Fruit fly (Drosophila melanogaster) whole organism, prepupa: Measurements from ENCODE around the gene CG12155.

Experiments
- Blimp-1 ChIP-seq: fragments of 200-800 bp; sonication (Bioruptor generic); optimal IDR thresholded peaks from 3 replicates; lab custom pipeline; 2017; ENCODE audit warnings: missing biosample characterization, missing genetic modification characterization, mild to moderate bottlenecking, moderate library complexity, missing genetic modification reagents
- CG10631 ChIP-seq: fragments of 200-800 bp; sonication (Bioruptor generic); optimal IDR thresholded peaks from 2 replicates; lab custom pipeline; 2016; ENCODE audit warnings: missing biosample characterization, missing genetic modification characterization
- CG11762 ChIP-seq: fragments of 200-800 bp; sonication (Bioruptor generic); optimal IDR thresholded peaks from 3 replicates; lab custom pipeline; 2016; ENCODE audit warnings: missing biosample characterization, missing genetic modification characterization; ENCODE audit not compliant: insufficient read depth
- CG15336 ChIP-seq: fragments of 200-800 bp; sonication (Bioruptor generic); IDR thresholded peaks from 2 replicates; pipeline ENCODE4 v1.3.6; 2022; ENCODE audit warnings: missing biosample characterization, missing genetic modification characterization
- CG16779 ChIP-seq: fragments of 200-800 bp; sonication (Bioruptor generic); optimal IDR thresholded peaks from 3 replicates; lab custom pipeline; 2017; ENCODE audit warnings: missing biosample characterization, mild to moderate bottlenecking, missing genetic modification characterization
- CG31627 ChIP-seq: fragments of 200-800 bp; sonication (Bioruptor generic); optimal IDR thresholded peaks from 3 replicates; lab custom pipeline; 2016; ENCODE audit warnings: missing biosample characterization, missing genetic modification characterization
- CG34406 ChIP-seq: fragments of 200-800 bp; sonication (Bioruptor generic); optimal IDR thresholded peaks from 3 replicates; lab custom pipeline; 2016; ENCODE audit warnings: missing biosample characterization, missing genetic modification characterization
- CG3919 ChIP-seq: fragments of 200-800 bp; sonication (Bioruptor generic); optimal IDR thresholded peaks from 3 replicates; lab custom pipeline; 2016; ENCODE audit warnings: missing biosample characterization, missing genetic modification characterization
- CG6163 ChIP-seq: fragments of 200-800 bp; sonication (Bioruptor generic); IDR thresholded peaks from 3 replicates; pipeline ENCODE4 v1.3.6; 2022; ENCODE audit warnings: missing biosample characterization, missing genetic modification characterization
- CG6276 ChIP-seq: fragments of 200-800 bp; sonication (Bioruptor generic); optimal IDR thresholded peaks from 2 replicates; lab custom pipeline; 2017; ENCODE audit warnings: missing biosample characterization, mild to moderate bottlenecking, missing genetic modification characterization
- CG6808 ChIP-seq: fragments of 200-800 bp; sonication (Bioruptor generic); optimal IDR thresholded peaks from 3 replicates; lab custom pipeline; 2017; ENCODE audit warnings: missing biosample characterization, missing genetic modification characterization, mild to moderate bottlenecking, moderate library complexity, missing genetic modification reagents
- CG7368 ChIP-seq: fragments of 200-800 bp; sonication (Bioruptor generic); optimal IDR thresholded peaks from 3 replicates; lab custom pipeline; 2016; ENCODE audit warnings: missing biosample characterization, missing genetic modification characterization
- CG8119 ChIP-seq: fragments of 200-800 bp; sonication (Bioruptor generic); IDR thresholded peaks from 3 replicates; pipeline ENCODE4 v1.3.6; 2022; ENCODE audit warnings: missing biosample characterization, missing genetic modification characterization
- CG8319 ChIP-seq: fragments of 200-800 bp; sonication (Bioruptor generic); optimal IDR thresholded peaks from 3 replicates; lab custom pipeline; 2016; ENCODE audit warnings: missing biosample characterization, missing genetic modification characterization
- CG9139 ChIP-seq: fragments of 200-800 bp; sonication (Bioruptor generic); optimal IDR thresholded peaks from 3 replicates; lab custom pipeline; 2017; ENCODE audit warnings: missing biosample characterization, mild to moderate bottlenecking, missing genetic modification characterization
- Eip78C ChIP-seq: fragments of 200-800 bp; sonication (Bioruptor generic); peaks from one replicate; lab custom pipeline; 2016; ENCODE audit warnings: missing biosample characterization, missing genetic modification characterization
- Eip93F ChIP-seq: fragments of 200-800 bp; sonication (Bioruptor generic); optimal IDR thresholded peaks from 2 replicates; lab custom pipeline; 2016; ENCODE audit warnings: missing biosample characterization, mild to moderate bottlenecking, missing genetic modification characterization
- Ets21C ChIP-seq: fragments of 200-800 bp; sonication (Bioruptor generic); optimal IDR thresholded peaks from 3 replicates; lab custom pipeline; 2016; ENCODE audit warnings: missing biosample characterization, missing genetic modification characterization
- Hr38 ChIP-seq: sonication (Bioruptor generic); optimal IDR thresholded peaks from 2 replicates; lab custom pipeline; 2016; ENCODE audit warnings: missing biosample characterization, missing genetic modification characterization
- Hr39 ChIP-seq: fragments of 200-800 bp; sonication (Bioruptor generic); optimal IDR thresholded peaks from 2 replicates; lab custom pipeline; 2016; ENCODE audit warnings: missing biosample characterization, missing genetic modification characterization
- Hr4 ChIP-seq: fragments of 200-800 bp; sonication (Bioruptor generic); optimal IDR thresholded peaks from 3 replicates; lab custom pipeline; 2016; ENCODE audit warnings: missing biosample characterization, missing genetic modification characterization
- Lpt ChIP-seq: fragments of 200-800 bp; sonication (Bioruptor generic); optimal IDR thresholded peaks from 3 replicates; lab custom pipeline; 2016; ENCODE audit warnings: missing biosample characterization, missing genetic modification characterization
- OdsH ChIP-seq: fragments of 200-800 bp; sonication (Bioruptor generic); optimal IDR thresholded peaks from 3 replicates; lab custom pipeline; 2016; ENCODE audit warnings: missing biosample characterization, missing genetic modification characterization
- Smox ChIP-seq: fragments of 200-800 bp; sonication (Bioruptor generic); optimal IDR thresholded peaks from 3 replicates; lab custom pipeline; 2016; ENCODE audit warnings: missing biosample characterization, missing genetic modification characterization
- Sox102F ChIP-seq: fragments of 200-800 bp; sonication (Bioruptor generic); optimal IDR thresholded peaks from 2 replicates; lab custom pipeline; 2016; ENCODE audit warnings: missing biosample characterization, mild to moderate bottlenecking, missing genetic modification characterization
- Sox14 ChIP-seq: fragments of 200-800 bp; sonication (Bioruptor generic); optimal IDR thresholded peaks from 3 replicates; lab custom pipeline; 2016; ENCODE audit warnings: missing biosample characterization, missing genetic modification characterization
- Sox15 ChIP-seq: fragments of 200-800 bp; sonication (Bioruptor generic); optimal IDR thresholded peaks from 3 replicates; lab custom pipeline; 2016; ENCODE audit warnings: missing biosample characterization, missing genetic modification characterization
- acj6 ChIP-seq: fragments of 200-800 bp; sonication (Bioruptor generic); optimal IDR thresholded peaks from 3 replicates; lab custom pipeline; 2016; ENCODE audit warnings: missing biosample characterization, missing genetic modification characterization
- cyc ChIP-seq: fragments of 200-800 bp; sonication (Bioruptor generic); optimal IDR thresholded peaks from 3 replicates; lab custom pipeline; 2016; ENCODE audit warnings: missing biosample characterization, missing genetic modification characterization
- dac ChIP-seq: fragments of 200-800 bp; sonication (Bioruptor generic); optimal IDR thresholded peaks from 2 replicates; lab custom pipeline; 2017; ENCODE audit warnings: missing biosample characterization, mild to moderate bottlenecking, missing genetic modification characterization
- dsx ChIP-seq: fragments of 200-800 bp; optimal IDR thresholded peaks from 3 replicates; lab custom pipeline; 2019; ENCODE audit warnings: missing biosample characterization, mild to moderate bottlenecking, missing genetic modification characterization, moderate library complexity; ENCODE audit not compliant: poor library complexity, severe bottlenecking
- eg ChIP-seq: fragments of 200-800 bp; sonication (Bioruptor generic); IDR thresholded peaks from 3 replicates; pipeline ENCODE4 v1.3.6; 2022; ENCODE audit warnings: missing biosample characterization, missing genetic modification characterization
- esn ChIP-seq: fragments of 200-800 bp; sonication (Bioruptor generic); optimal IDR thresholded peaks from 2 replicates; lab custom pipeline; 2016; ENCODE audit warnings: missing biosample characterization, mild to moderate bottlenecking, missing genetic modification characterization, moderate library complexity
- fd59A ChIP-seq: fragments of 200-800 bp; sonication (Bioruptor generic); optimal IDR thresholded peaks from 2 replicates; lab custom pipeline; 2017; ENCODE audit warnings: missing biosample characterization, mild to moderate bottlenecking, missing genetic modification characterization, missing genetic modification reagents
- fd85E ChIP-seq: fragments of 200-800 bp; sonication (Bioruptor generic); optimal IDR thresholded peaks from 3 replicates; lab custom pipeline; 2016; ENCODE audit warnings: missing biosample characterization, missing genetic modification characterization
- fkh ChIP-seq: fragments of 200-800 bp; sonication (Bioruptor generic); optimal IDR thresholded peaks from 3 replicates; lab custom pipeline; 2017; ENCODE audit warnings: missing biosample characterization, mild to moderate bottlenecking, missing genetic modification characterization, moderate library complexity
- lz ChIP-seq: fragments of 200-800 bp; sonication (Bioruptor generic); optimal IDR thresholded peaks from 3 replicates; lab custom pipeline; 2016; ENCODE audit warnings: missing biosample characterization, missing genetic modification characterization
- net ChIP-seq: fragments of 200-800 bp; sonication (Bioruptor generic); optimal IDR thresholded peaks from 3 replicates; lab custom pipeline; 2016; ENCODE audit warnings: missing biosample characterization, missing genetic modification characterization
- pdm3 ChIP-seq: fragments of 200-800 bp; sonication (Bioruptor generic); optimal IDR thresholded peaks from 3 replicates; lab custom pipeline; 2016; ENCODE audit warnings: missing biosample characterization, missing genetic modification characterization
- spab ChIP-seq: fragments of 200-800 bp; sonication (Bioruptor generic); optimal IDR thresholded peaks from 2 replicates; lab custom pipeline; 2017; ENCODE audit warnings: missing biosample characterization, mild to moderate bottlenecking, missing genetic modification characterization, missing genetic modification reagents
- ss ChIP-seq, 2 experiments: fragments of 200-800 bp; sonication (Bioruptor generic); optimal IDR thresholded peaks; 2 replicates in 1 of 2; 3 replicates in 1 of 2; lab custom pipeline; 2017 to 2018; ENCODE audit warnings: mild to moderate bottlenecking in 2 of 2, missing biosample characterization in 2 of 2, missing genetic modification characterization in 2 of 2, moderate library complexity in 1 of 2
- svp ChIP-seq: fragments of 200-800 bp; sonication (Bioruptor generic); peaks from one replicate; lab custom pipeline; 2016; ENCODE audit warnings: missing biosample characterization, missing genetic modification characterization
- vri ChIP-seq: fragments of 200-800 bp; sonication (Bioruptor generic); optimal IDR thresholded peaks from 3 replicates; lab custom pipeline; 2016; ENCODE audit warnings: missing biosample characterization, mild to moderate bottlenecking, missing genetic modification characterization

Gene CG12155

DNA sequence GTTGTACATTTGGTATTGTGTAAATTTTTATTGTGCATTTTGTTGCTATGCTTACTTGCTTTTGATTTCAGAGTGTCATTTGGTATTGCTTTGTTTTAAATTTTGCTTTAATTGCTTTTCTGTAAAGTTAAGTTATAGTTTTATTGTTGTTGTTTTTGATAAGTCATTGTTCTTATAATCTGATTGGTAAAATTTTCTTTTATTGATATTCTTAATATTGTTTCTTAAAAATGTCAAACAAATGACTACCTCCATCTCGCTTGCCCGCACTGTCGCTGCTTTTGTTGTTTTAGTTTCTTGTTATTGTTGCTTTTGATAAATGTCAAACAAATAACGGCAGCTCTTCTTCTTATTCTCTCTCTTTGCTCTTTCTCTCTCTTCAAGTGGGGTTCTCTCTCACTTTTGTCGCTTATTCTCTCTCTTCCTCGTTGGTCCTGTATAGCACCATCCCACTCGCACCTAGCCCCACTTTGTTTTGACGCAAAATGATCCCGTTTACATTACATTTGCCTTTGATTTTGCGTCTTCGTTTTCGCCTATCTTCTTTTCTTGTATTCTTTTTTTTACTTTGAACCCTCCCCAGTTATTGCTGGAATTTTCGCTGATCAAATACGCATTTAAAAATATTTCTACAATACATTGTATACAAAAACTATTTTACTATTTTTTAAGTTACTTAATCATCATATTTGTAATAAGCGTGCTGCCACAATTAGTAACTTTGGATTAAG, 18.7 kb upstream of the CG12155 start (continued):
- no peak for TF ChIP-seq CG11762
- TF ChIP-seq CG8319 (GFP tag; lab: Kevin White, UChicago), result no peak
- no peak for TF ChIP-seq Sox15 (GFP tag; lab: Kevin White, UChicago)
- TF ChIP-seq CG7368 (GFP tag; lab: Kevin White, UChicago), result no peak
- TF ChIP-seq CG10631, result no peak
- no peak for TF ChIP-seq Eip93F (GFP tag; lab: Kevin White, UChicago)
- no peak for TF ChIP-seq acj6
- TF ChIP-seq Sox102F (GFP tag; lab: Kevin White, UChicago), result no peak
- TF ChIP-seq Hr38 (GFP tag; lab: Kevin White, UChicago), result no peak
- TF ChIP-seq CG15336 (GFP tag; lab: Robert Waterston, UW), result peak; percentile 23; the same call in 1 of the 2 replicates
- TF ChIP-seq Hr4 (GFP tag; lab: Kevin White, UChicago), result no peak
- no peak for TF ChIP-seq Ets21C (GFP tag; lab: Kevin White, UChicago)
- no peak for TF ChIP-seq Smox (GFP tag; lab: Kevin White, UChicago)
- no peak for TF ChIP-seq fd59A
- no peak for TF ChIP-seq spab (GFP tag; lab: Kevin White, UChicago)
- no peak for TF ChIP-seq Hr39 (GFP tag; lab: Kevin White, UChicago)
- no peak for TF ChIP-seq lz (GFP tag; lab: Kevin White, UChicago)
- no peak for TF ChIP-seq Sox14
- TF ChIP-seq ss (GFP tag; optimal IDR thresholded peaks at IDR 0.05; lab: Kevin White, UChicago), result peak in 1 of 2 experiments; percentile 26
- no peak for TF ChIP-seq CG3919 (GFP tag; lab: Kevin White, UChicago)
- TF ChIP-seq vri, result no peak
- TF ChIP-seq CG9139, result peak; percentile 17
- TF ChIP-seq dac (GFP tag; lab: Kevin White, UChicago), result no peak
- TF ChIP-seq pdm3 (GFP tag; lab: Kevin White, UChicago), result no peak
- no peak for TF ChIP-seq svp (GFP tag; lab: Kevin White, UChicago)
- TF ChIP-seq dsx, result peak; percentile 61
- TF ChIP-seq CG34406 (GFP tag; lab: Kevin White, UChicago), result no peak
- TF ChIP-seq net (GFP tag; lab: Kevin White, UChicago), result no peak
- TF ChIP-seq OdsH (GFP tag; lab: Kevin White, UChicago), result no peak
- TF ChIP-seq Lpt (GFP tag; lab: Kevin White, UChicago), result no peak

DNA sequence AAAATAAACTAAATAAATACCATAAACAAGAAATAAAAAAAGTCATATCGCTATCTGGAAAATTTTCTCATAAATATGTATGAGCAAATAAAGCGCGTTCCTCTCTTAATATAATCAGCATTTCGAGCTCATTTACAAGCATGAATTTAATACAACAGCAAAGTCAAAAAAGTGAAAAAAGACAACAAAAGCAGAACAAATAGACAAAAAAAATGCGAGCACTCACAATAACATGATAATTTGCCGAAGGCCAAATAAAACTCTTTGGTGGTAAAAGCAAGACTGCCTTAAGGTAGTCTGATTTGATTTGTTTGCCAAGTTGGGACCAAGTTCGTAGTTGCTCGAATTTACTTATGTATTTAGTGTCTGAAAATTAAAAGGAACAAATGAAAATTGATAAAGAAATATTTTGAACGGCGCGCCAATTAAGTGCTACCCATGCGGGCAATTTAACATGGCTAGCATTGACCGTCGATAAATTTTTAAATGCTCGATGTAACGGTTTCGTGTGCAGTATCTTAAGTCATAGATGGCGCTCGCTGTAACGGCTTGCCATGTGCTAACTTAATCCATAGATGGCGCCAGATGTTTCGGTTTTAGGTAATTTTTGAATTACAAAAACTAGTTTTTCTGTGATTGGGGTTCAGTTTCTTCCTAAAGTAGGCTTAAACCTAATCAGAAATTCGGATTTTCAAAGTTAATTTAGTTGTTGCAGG, 18.0 kb upstream of the CG12155 start:
- TF ChIP-seq fd85E (GFP tag; lab: Kevin White, UChicago), result no peak
- peak; percentile 66 for TF ChIP-seq svp (GFP tag; lab: Kevin White, UChicago)
- TF ChIP-seq cyc, result peak; percentile 44
- no peak for TF ChIP-seq Eip93F (GFP tag; lab: Kevin White, UChicago)
- TF ChIP-seq lz (GFP tag; lab: Kevin White, UChicago), result peak; percentile 51
- peak; percentile 45 for TF ChIP-seq CG31627 (GFP tag; lab: Kevin White, UChicago)
- peak; percentile 8 for TF ChIP-seq CG16779 (tag; lab: Kevin White, UChicago)
- peak; percentile 51 for TF ChIP-seq Eip78C (GFP tag; lab: Kevin White, UChicago)
- TF ChIP-seq Sox14, result no peak
- TF ChIP-seq Sox102F (GFP tag; lab: Kevin White, UChicago), result peak; percentile 15
- TF ChIP-seq CG6276 (GFP tag; lab: Kevin White, UChicago), result peak; percentile 23
- peak; percentile 32 for TF ChIP-seq Hr39 (GFP tag; lab: Kevin White, UChicago)
- peak; percentile 20 for TF ChIP-seq esn (GFP tag; lab: Kevin White, UChicago)
- 0 out of 3 replicates have a peak, but pooled peaks have one; percentile 39 for TF ChIP-seq CG6163 (GFP tag; lab: Robert Waterston, UW)
- peak; percentile 10 for TF ChIP-seq dac (GFP tag; lab: Kevin White, UChicago)
- no peak for TF ChIP-seq Blimp-1
- no peak for TF ChIP-seq Hr4 (GFP tag; lab: Kevin White, UChicago)
- peak; percentile 50 for TF ChIP-seq fkh (GFP tag; lab: Kevin White, UChicago)
- TF ChIP-seq CG8119 (GFP tag; lab: Robert Waterston, UW), result peak; percentile 36; the same call in 2 of the 3 replicates
- TF ChIP-seq CG7368 (GFP tag; lab: Kevin White, UChicago), result no peak
- peak; percentile 100 for TF ChIP-seq CG6808 (GFP tag; lab: Kevin White, UChicago)
- peak; percentile 63; the same call in 2 of the 3 replicates for TF ChIP-seq eg (GFP tag; lab: Robert Waterston, UW)
- TF ChIP-seq, all 60 proteins: peak for 16
